Fruit fly (Drosophila melanogaster) whole organism, embryonic: ENCODE results near the gene Obp99d.

ENCODE experiments used
- C15 ChIP-seq: fragments of 200-800 bp; sonication (Bioruptor generic); IDR thresholded peaks from 3 replicates; pipeline ENCODE4 v1.3.6; 2022; ENCODE audit warnings: missing biosample characterization, missing genetic modification characterization
- CG10565 ChIP-seq: fragments of 200-800 bp; sonication (Bioruptor generic); optimal IDR thresholded peaks from 3 replicates; lab custom pipeline; 2016; ENCODE audit warnings: missing biosample characterization, mild to moderate bottlenecking, missing genetic modification characterization
- CG11560 ChIP-seq: fragments of 200-800 bp; sonication (Bioruptor generic); IDR thresholded peaks from 3 replicates; pipeline ENCODE4 v1.3.6; 2022; ENCODE audit warnings: missing biosample characterization, missing genetic modification characterization
- CG12299 ChIP-seq: fragments of 200-800 bp; sonication (Bioruptor generic); optimal IDR thresholded peaks from 2 replicates; lab custom pipeline; 2018; ENCODE audit warnings: missing biosample characterization, mild to moderate bottlenecking, missing genetic modification characterization
- CG13123 ChIP-seq: fragments of 200-800 bp; sonication (Bioruptor generic); optimal IDR thresholded peaks from 2 replicates; lab custom pipeline; 2016; ENCODE audit warnings: missing biosample characterization, missing genetic modification characterization
- CG14860 ChIP-seq: fragments of 200-800 bp; sonication (Bioruptor generic); IDR thresholded peaks from 3 replicates; pipeline ENCODE4 v1.3.6; 2022; ENCODE audit warnings: missing biosample characterization, missing genetic modification characterization; ENCODE audit not compliant: partially characterized antibody
- CG1602 ChIP-seq: fragments of 200-800 bp; sonication (Bioruptor generic); optimal IDR thresholded peaks from 3 replicates; lab custom pipeline; 2016; ENCODE audit warnings: missing biosample characterization, missing genetic modification characterization
- CG16779 ChIP-seq: fragments of 200-800 bp; sonication (Bioruptor generic); IDR thresholded peaks from 2 replicates; pipeline ENCODE4 v1.3.6; 2022; ENCODE audit warnings: missing biosample characterization, missing genetic modification characterization
- CG18011 ChIP-seq: fragments of 200-800 bp; sonication (Bioruptor generic); optimal IDR thresholded peaks from 2 replicates; lab custom pipeline; 2017; ENCODE audit warnings: missing biosample characterization, missing genetic modification characterization, mild to moderate bottlenecking, moderate library complexity, missing genotype
- CG2116 ChIP-seq: fragments of 200-800 bp; sonication (Bioruptor generic); optimal IDR thresholded peaks from 3 replicates; lab custom pipeline; 2018; ENCODE audit warnings: missing biosample characterization, mild to moderate bottlenecking, missing genetic modification characterization
- CG2202 ChIP-seq: fragments of 200-800 bp; sonication (Bioruptor generic); optimal IDR thresholded peaks from 2 replicates; lab custom pipeline; 2018; ENCODE audit warnings: missing biosample characterization, mild to moderate bottlenecking, missing genetic modification characterization
- CG2712 ChIP-seq: fragments of 200-800 bp; optimal IDR thresholded peaks from 3 replicates; lab custom pipeline; 2019; ENCODE audit warnings: missing biosample characterization, mild to moderate bottlenecking, missing genetic modification characterization, moderate library complexity
- CG30431 ChIP-seq: fragments of 200-800 bp; sonication (Bioruptor generic); optimal IDR thresholded peaks from 2 replicates; lab custom pipeline; 2017; ENCODE audit warnings: missing biosample characterization, missing genetic modification characterization
- CG31388 ChIP-seq: fragments of 200-800 bp; sonication (Bioruptor generic); optimal IDR thresholded peaks from 2 replicates; lab custom pipeline; 2016; ENCODE audit warnings: missing biosample characterization, missing genetic modification characterization
- CG3838 ChIP-seq: fragments of 200-800 bp; sonication (Bioruptor generic); optimal IDR thresholded peaks from 3 replicates; lab custom pipeline; 2016; ENCODE audit warnings: missing biosample characterization, missing genetic modification characterization
- CG43689 ChIP-seq: fragments of 200-800 bp; sonication (Bioruptor generic); IDR thresholded peaks from 2 replicates; pipeline ENCODE4 v1.3.6; 2022; ENCODE audit warnings: missing biosample characterization, missing genetic modification characterization
- CG4820 ChIP-seq: fragments of 200-800 bp; sonication (Bioruptor generic); optimal IDR thresholded peaks from 3 replicates; lab custom pipeline; 2016; ENCODE audit warnings: missing biosample characterization, missing genetic modification characterization
- CG6683 ChIP-seq: fragments of 200-800 bp; sonication (Bioruptor generic); optimal IDR thresholded peaks from 2 replicates; lab custom pipeline; 2017; ENCODE audit warnings: missing biosample characterization, mild to moderate bottlenecking, missing genetic modification characterization, missing genetic modification reagents
- CG6765 ChIP-seq: fragments of 200-800 bp; sonication (Bioruptor generic); optimal IDR thresholded peaks from 3 replicates; lab custom pipeline; 2017; ENCODE audit warnings: missing biosample characterization, mild to moderate bottlenecking, missing genetic modification characterization
- CG7271 ChIP-seq: fragments of 200-800 bp; sonication (Bioruptor generic); optimal IDR thresholded peaks from 2 replicates; lab custom pipeline; 2018; ENCODE audit warnings: missing biosample characterization, mild to moderate bottlenecking, missing genetic modification characterization, moderate library complexity
- CG8478 ChIP-seq: fragments of >200 bp; optimal IDR thresholded peaks from 2 replicates; lab custom pipeline; 2018
- CG9215 ChIP-seq: fragments of 200-800 bp; sonication (Bioruptor generic); IDR thresholded peaks from 2 replicates; pipeline ENCODE4 v1.3.6; 2022; ENCODE audit warnings: missing biosample characterization, missing genetic modification characterization
- CG9797 ChIP-seq: fragments of 200-800 bp; sonication (Bioruptor generic); optimal IDR thresholded peaks from 3 replicates; lab custom pipeline; 2018; ENCODE audit warnings: missing biosample characterization, mild to moderate bottlenecking, missing genetic modification characterization
- Camta ChIP-seq: fragments of 200-800 bp; sonication (Bioruptor generic); optimal IDR thresholded peaks from 2 replicates; lab custom pipeline; 2016; ENCODE audit warnings: missing biosample characterization, missing genetic modification characterization
- CkIIα-i1 ChIP-seq: fragments of 200-800 bp; sonication (Bioruptor generic); IDR thresholded peaks from 2 replicates; pipeline ENCODE4 v1.3.6; 2022; ENCODE audit warnings: missing biosample characterization, missing genetic modification characterization
- Dad ChIP-seq: fragments of 200-800 bp; sonication (Bioruptor generic); optimal IDR thresholded peaks from 3 replicates; lab custom pipeline; 2016; ENCODE audit warnings: missing biosample characterization, missing genetic modification characterization
- Eip74EF ChIP-seq, 2 experiments: fragments of 200-800 bp in 1 of 2; fragments of >200 bp in 1 of 2; sonication (Bioruptor generic) in 1 of 2; optimal IDR thresholded peaks; 2 replicates each; lab custom pipeline; 2017 to 2019; ENCODE audit warnings: missing biosample characterization in 2 of 2, missing genetic modification characterization in 2 of 2, mild to moderate bottlenecking in 1 of 2, moderate library complexity in 1 of 2
- H2.0 ChIP-seq: fragments of 200-800 bp; sonication (Bioruptor generic); IDR thresholded peaks from 2 replicates; pipeline ENCODE4 v1.3.6; 2022; ENCODE audit warnings: missing biosample characterization, missing genetic modification characterization
- Hr78 ChIP-seq, 2 experiments: fragments of 200-800 bp in 1 of 2; fragments of >200 bp in 1 of 2; sonication (Bioruptor generic) in 1 of 2; optimal IDR thresholded peaks; 2 replicates each; lab custom pipeline; 2017 to 2019; ENCODE audit warnings: missing biosample characterization in 2 of 2, missing genetic modification characterization in 2 of 2, mild to moderate bottlenecking in 1 of 2, moderate library complexity in 1 of 2
- Rfx ChIP-seq: fragments of 200-800 bp; sonication (Bioruptor generic); IDR thresholded peaks from 2 replicates; pipeline ENCODE4 v1.3.6; 2022; ENCODE audit warnings: missing biosample characterization, missing genetic modification characterization
- Sox100B ChIP-seq: fragments of 200-800 bp; sonication (Bioruptor generic); optimal IDR thresholded peaks from 3 replicates; lab custom pipeline; 2018; ENCODE audit warnings: missing biosample characterization, mild to moderate bottlenecking, missing genetic modification characterization
- Spps ChIP-seq: fragments of 200-800 bp; sonication (Bioruptor generic); optimal IDR thresholded peaks from 2 replicates; lab custom pipeline; 2018; ENCODE audit warnings: missing biosample characterization, mild to moderate bottlenecking, missing genetic modification characterization
- TFAM ChIP-seq: fragments of 200-800 bp; sonication (Bioruptor generic); optimal IDR thresholded peaks from 2 replicates; lab custom pipeline; 2017; ENCODE audit warnings: missing biosample characterization, missing genetic modification characterization, inconsistent platforms
- Trl ChIP-seq, 3 experiments: fragments of >200 bp in 2 of 3; fragments of 200-800 bp in 1 of 3; sonication (Bioruptor generic) in 1 of 3; optimal IDR thresholded peaks; 2 replicates in 1 of 3; 3 replicates in 2 of 3; lab custom pipeline; 2016 to 2017; ENCODE audit warnings: missing biosample characterization in 1 of 3, missing genetic modification characterization in 1 of 3
- ap ChIP-seq: fragments of 200-800 bp; sonication (Bioruptor generic); IDR thresholded peaks from 2 replicates; pipeline ENCODE4 v1.3.6; 2022; ENCODE audit warnings: missing biosample characterization, missing genetic modification characterization
- az2 ChIP-seq: fragments of 200-800 bp; sonication (Bioruptor generic); optimal IDR thresholded peaks from 3 replicates; lab custom pipeline; 2016; ENCODE audit warnings: missing biosample characterization, missing genetic modification characterization
- chn ChIP-seq: fragments of 200-800 bp; sonication (Bioruptor generic); optimal IDR thresholded peaks from 2 replicates; lab custom pipeline; 2016; ENCODE audit warnings: missing biosample characterization, missing genetic modification characterization
- ci ChIP-seq: fragments of 200-800 bp; sonication (Bioruptor generic); IDR thresholded peaks from 3 replicates; pipeline ENCODE4 v1.3.6; 2022; ENCODE audit warnings: missing biosample characterization, missing genetic modification characterization
- en ChIP-seq: fragments of 200-800 bp; sonication (Bioruptor generic); optimal IDR thresholded peaks from 2 replicates; lab custom pipeline; 2016; ENCODE audit warnings: missing biosample characterization, missing genetic modification characterization
- ham ChIP-seq: fragments of 200-800 bp; sonication (Bioruptor generic); IDR thresholded peaks from 2 replicates; pipeline ENCODE4 v1.3.6; 2022; ENCODE audit warnings: missing biosample characterization, missing genetic modification characterization
- insv ChIP-seq, 2 experiments: fragments of 200-800 bp; sonication (Bioruptor generic); optimal IDR thresholded peaks; 3 replicates each; lab custom pipeline; 2016 to 2018; ENCODE audit warnings: missing biosample characterization in 2 of 2, missing genetic modification characterization in 2 of 2
- ken ChIP-seq: fragments of 200-800 bp; sonication (Bioruptor generic); IDR thresholded peaks from 3 replicates; pipeline ENCODE4 v1.3.6; 2022; ENCODE audit warnings: missing biosample characterization, missing genetic modification characterization
- lbe ChIP-seq: fragments of 200-800 bp; sonication (Bioruptor generic); optimal IDR thresholded peaks from 2 replicates; lab custom pipeline; 2016; ENCODE audit warnings: missing biosample characterization, mild to moderate bottlenecking, missing genetic modification characterization
- nom ChIP-seq: fragments of 200-800 bp; sonication (Bioruptor generic); optimal IDR thresholded peaks from 2 replicates; lab custom pipeline; 2017; ENCODE audit warnings: missing biosample characterization, missing genetic modification characterization, mild to moderate bottlenecking, moderate library complexity, missing genetic modification reagents
- pb ChIP-seq: fragments of 200-800 bp; sonication (Bioruptor generic); optimal IDR thresholded peaks from 3 replicates; lab custom pipeline; 2016; ENCODE audit warnings: missing biosample characterization, missing genetic modification characterization
- psq ChIP-seq: fragments of 200-800 bp; sonication (Bioruptor generic); optimal IDR thresholded peaks from 2 replicates; lab custom pipeline; 2017; ENCODE audit warnings: missing biosample characterization, missing genetic modification characterization
- ro ChIP-seq: fragments of 200-800 bp; sonication (Bioruptor generic); IDR thresholded peaks from 2 replicates; pipeline ENCODE4 v1.3.6; 2022; ENCODE audit warnings: missing biosample characterization, missing genetic modification characterization
- sima ChIP-seq: fragments of 200-800 bp; sonication (Bioruptor generic); optimal IDR thresholded peaks from 2 replicates; lab custom pipeline; 2016; ENCODE audit warnings: missing biosample characterization, missing genetic modification characterization
- sna ChIP-seq: fragments of 200-800 bp; sonication (Bioruptor generic); IDR thresholded peaks from 2 replicates; pipeline ENCODE4 v1.3.6; 2022; ENCODE audit warnings: missing biosample characterization, missing genetic modification characterization; ENCODE audit not compliant: partially characterized antibody
- toy ChIP-seq: fragments of 200-800 bp; sonication (Bioruptor generic); IDR thresholded peaks from 2 replicates; pipeline ENCODE4 v1.3.6; 2022; ENCODE audit warnings: missing biosample characterization, missing genetic modification characterization
- wor ChIP-seq: fragments of 200-800 bp; sonication (Bioruptor generic); IDR thresholded peaks from 2 replicates; pipeline ENCODE4 v1.3.6; 2022; ENCODE audit warnings: missing biosample characterization, missing genetic modification characterization
- zfh2 ChIP-seq: fragments of 200-800 bp; sonication (Bioruptor generic); optimal IDR thresholded peaks from 2 replicates; lab custom pipeline; 2016; ENCODE audit warnings: missing biosample characterization, missing genetic modification characterization

Obp99d gene

DNA sequence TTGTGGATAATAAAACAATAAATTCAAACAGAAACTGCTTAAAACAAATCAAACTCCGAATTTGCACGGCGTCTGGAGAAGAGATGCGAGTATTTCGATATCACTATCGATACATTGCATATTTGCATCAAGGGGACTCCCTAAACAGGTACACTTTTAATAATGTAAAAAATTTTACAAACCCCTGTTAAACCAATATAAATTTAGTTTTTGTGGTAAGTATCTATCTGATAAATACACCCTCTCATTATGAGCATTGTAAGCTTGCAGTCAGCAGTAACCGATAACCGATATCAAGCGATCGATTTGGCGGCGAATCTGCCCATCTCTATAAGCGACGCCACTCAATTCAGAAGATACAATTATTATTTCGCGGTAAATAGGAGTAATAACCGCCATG, 39.0 kb upstream of the Obp99d start, which contains the start of the genes Bub3 and Cap-D2 (continued):
- TF ChIP-seq toy (GFP tag; lab: Robert Waterston, UW) (no peak), CG10565 (peak; percentile 19), chn (GFP tag; lab: Kevin White, UChicago) (peak; percentile 84), CG2202 (tag; lab: Kevin White, UChicago) (peak; percentile 20), pb (GFP tag; lab: Kevin White, UChicago) (peak; percentile 28), CG6683 (no peak), CkIIα-i1 (no peak), CG14860 (GFP tag; lab: Robert Waterston, UW) (peak; percentile 78), CG9215 (GFP tag; lab: Robert Waterston, UW) (peak; percentile 53), CG31388 (GFP tag; lab: Kevin White, UChicago) (peak; percentile 64), CG13123 (GFP tag; lab: Kevin White, UChicago) (peak; percentile 47), ro (GFP tag; lab: Robert Waterston, UW) (no peak), CG8478 (lab: Kevin White, UChicago) (no peak), CG2712 (tag; lab: Kevin White, UChicago) (peak; percentile 73), CG43689 (GFP tag; lab: Robert Waterston, UW) (no peak), sima (GFP tag; lab: Kevin White, UChicago) (no peak), C15 (GFP tag; lab: Robert Waterston, UW) (no peak), wor (GFP tag; lab: Robert Waterston, UW) (peak; percentile 64), CG30431 (peak; percentile 21), CG4820 (GFP tag; lab: Kevin White, UChicago) (peak; percentile 77), nom (no peak), ham (GFP tag; lab: Robert Waterston, UW) (no peak), insv (GFP tag; optimal IDR thresholded peaks at IDR 0.05; lab: Kevin White, UChicago) (no peak), TFAM (GFP tag; lab: Kevin White, UChicago) (no peak), CG12299 (tag; lab: Kevin White, UChicago) (peak; percentile 51), Sox100B (no peak), H2.0 (GFP tag; lab: Robert Waterston, UW) (peak; percentile 69), CG7271 (tag; lab: Kevin White, UChicago) (peak; percentile 39), ci (GFP tag; lab: Robert Waterston, UW) (peak; percentile 82), CG3838 (no peak), Rfx (GFP tag; lab: Robert Waterston, UW) (peak; percentile 58), en (peak; percentile 50), ken (GFP tag; lab: Robert Waterston, UW) (peak; percentile 67; the same call in 2 of the 3 replicates), CG6765 (GFP tag; lab: Kevin White, UChicago) (peak; percentile 7), CG9797 (GFP tag; lab: Kevin White, UChicago) (peak; percentile 2), psq (no peak), az2 (GFP tag; lab: Kevin White, UChicago) (peak; percentile 67), CG2116 (GFP tag; lab: Kevin White, UChicago) (peak; percentile 76), Hr78 (GFP tag; optimal IDR thresholded peaks at IDR 0.05; lab: Kevin White, UChicago) (no peak), sna (peak; percentile 92), lbe (GFP tag; lab: Kevin White, UChicago) (no peak), Spps (tag; lab: Kevin White, UChicago) (peak; percentile 59), CG1602 (GFP tag; lab: Kevin White, UChicago) (peak; percentile 74), CG16779 (GFP tag; lab: Robert Waterston, UW) (no peak), Eip74EF (GFP tag; optimal IDR thresholded peaks at IDR 0.05; lab: Kevin White, UChicago) (no peak), Dad (GFP tag; lab: Kevin White, UChicago) (peak; percentile 65), zfh2 (peak; percentile 63), Camta (GFP tag; lab: Kevin White, UChicago) (peak; percentile 56), CG11560 (tag; lab: Robert Waterston, UW) (no peak), Trl (optimal IDR thresholded peaks at IDR 0.05; lab: Kevin White, UChicago) (no peak), Trl (GFP tag; optimal IDR thresholded peaks at IDR 0.05; lab: Kevin White, UChicago) (peak; percentile 81), CG18011 (GFP tag; lab: Kevin White, UChicago) (no peak), ap (peak; percentile 65; the same call in 1 of the 2 replicates)
